Worm (Caenorhabditis elegans): Measurements from ENCODE around the gene vab-2.
A peak's percentile ranks its signal among the peaks of the same experiment; 100 is the strongest.

The vab-2 gene

ce11 chrIV:3803252-3803651, 36.6 kb upstream of the vab-2 start, which contains the start of the genes algn-14 and M02B7.2 (continued):
- TF ChIP-seq ceh-79 (tag; optimal IDR thresholded peaks at IDR 0.05) (no peak), B0261.1 (tag; optimal IDR thresholded peaks at IDR 0.05) (no peak), T07F8.4 (tag; optimal IDR thresholded peaks at IDR 0.05) (no peak), tlf-1 (GFP tag; optimal IDR thresholded peaks at IDR 0.05) (no peak), cebp-1 (GFP tag; IDR thresholded peaks at IDR 0.05) (no peak), cebp-1 (tag; optimal IDR thresholded peaks at IDR 0.05) (peak; percentile 63), ceh-91 (GFP tag; IDR thresholded peaks at IDR 0.05) (no peak), Y79H2A.3 (GFP tag; conservative IDR thresholded peaks at IDR 0.05) (0 out of 2 replicates have a peak, but pooled peaks have one; percentile 54), madf-6 (GFP tag; IDR thresholded peaks at IDR 0.05) (peak; percentile 63; the same call in 1 of the 2 replicates), cebp-2 (GFP tag; IDR thresholded peaks at IDR 0.05) (no peak), dpl-1 (GFP tag; optimal IDR thresholded peaks at IDR 0.05) (no peak), ceh-58 (GFP tag; IDR thresholded peaks at IDR 0.05) (no peak), hlh-26 (GFP tag; conservative IDR thresholded peaks at IDR 0.05) (no peak), fkh-3 (tag; optimal IDR thresholded peaks at IDR 0.05) (no peak), K12H6.12 (tag; optimal IDR thresholded peaks at IDR 0.05) (no peak), lsy-27 (tag; optimal IDR thresholded peaks at IDR 0.05; ENCODE audit: borderline replicate concordance, insufficient read depth) (no peak), F33H1.4 (GFP tag; IDR thresholded peaks at IDR 0.05) (peak; percentile 31), F57A8.1 (GFP tag; optimal IDR thresholded peaks at IDR 0.05) (no peak), gei-17 (GFP tag; optimal IDR thresholded peaks at IDR 0.05) (no peak), zfh-2 (GFP tag; conservative IDR thresholded peaks at IDR 0.05) (no peak), ama-1 (optimal IDR thresholded peaks at IDR 0.05) (no peak), ama-1 (GFP tag; optimal IDR thresholded peaks at IDR 0.05) (no peak), him-1 (tag; optimal IDR thresholded peaks at IDR 0.05) (no peak), F10E7.11 (tag; optimal IDR thresholded peaks at IDR 0.05) (no peak), sea-2 (GFP tag; IDR thresholded peaks at IDR 0.05) (no peak), lin-26 (GFP tag; IDR thresholded peaks at IDR 0.05) (no peak), F55B11.4 (tag; optimal IDR thresholded peaks at IDR 0.05; ENCODE audit: borderline replicate concordance, insufficient read depth) (no peak), somi-1 (GFP tag; optimal IDR thresholded peaks at IDR 0.05) (no peak), dpff-1 (tag; optimal IDR thresholded peaks at IDR 0.05) (no peak), ekl-4 (GFP tag; IDR thresholded peaks at IDR 0.05) (no peak; the same call in 1 of the 2 replicates), attf-3 (GFP tag; conservative IDR thresholded peaks at IDR 0.05) (0 out of 2 replicates have a peak, but pooled peaks have one; percentile 23), aptf-2 (GFP tag; conservative IDR thresholded peaks at IDR 0.05) (no peak), hmg-1.2 (GFP tag; IDR thresholded peaks at IDR 0.05) (peak; percentile 30; the same call in 1 of the 2 replicates), egl-44 (GFP tag; IDR thresholded peaks at IDR 0.05) (no peak), F49E8.2 (tag; optimal IDR thresholded peaks at IDR 0.05; ENCODE audit: insufficient read depth) (no peak), D2030.7 (GFP tag; IDR thresholded peaks at IDR 0.05) (peak; percentile 23; the same call in 1 of the 2 replicates), Y56A3A.18 (GFP tag; IDR thresholded peaks at IDR 0.05) (no peak), unc-130 (GFP tag; optimal IDR thresholded peaks at IDR 0.05) (peak; percentile 71), ztf-3 (GFP tag; optimal IDR thresholded peaks at IDR 0.05) (no peak), dox-1 (GFP tag; IDR thresholded peaks at IDR 0.05) (no peak; the same call in 1 of the 2 replicates), snpc-1.1 (tag; optimal IDR thresholded peaks at IDR 0.05; ENCODE audit: insufficient read depth) (no peak), bed-1 (GFP tag; IDR thresholded peaks at IDR 0.05) (no peak), Y53G8AR.9 (GFP tag; conservative IDR thresholded peaks at IDR 0.05) (no peak), attf-5 (GFP tag; optimal IDR thresholded peaks at IDR 0.05) (peak; percentile 0), Y95B8A.8 (GFP tag; IDR thresholded peaks at IDR 0.05) (no peak), athp-1 (tag; optimal IDR thresholded peaks at IDR 0.05) (no peak), madf-8 (GFP tag; conservative IDR thresholded peaks at IDR 0.05) (no peak), sdz-38 (tag; optimal IDR thresholded peaks at IDR 0.05) (no peak), nfya-1 (tag; optimal IDR thresholded peaks at IDR 0.05; ENCODE audit: borderline replicate concordance, insufficient read depth) (no peak)
